Worm (Caenorhabditis elegans) whole organism, L4 larva: ENCODE measurements around the gene srz-9.

Experiments
- F10B5.3 ChIP-seq: sonication (generic microtip); optimal IDR thresholded peaks from 2 replicates; lab custom pipeline; 2016; ENCODE audit warnings: mild to moderate bottlenecking, missing genetic modification characterization, missing compliant biosample characterization
- F44E2.7 ChIP-seq: fragments of 200-800 bp; sonication (Bioruptor generic); IDR thresholded peaks from 2 replicates; pipeline ENCODE4 v2.1.2; 2022; ENCODE audit warnings: missing genetic modification characterization, missing compliant biosample characterization
- ZK337.2 ChIP-seq: fragments of 200-800 bp; sonication (Bioruptor generic); IDR thresholded peaks from 2 replicates; pipeline ENCODE4 v1.3.6; 2022; ENCODE audit warnings: missing genetic modification reagents, missing genetic modification characterization, missing compliant biosample characterization
- ZK546.5 ChIP-seq, 2 experiments: sonication (generic microtip); optimal IDR thresholded peaks; 2 replicates each; lab custom pipeline; 2017; ENCODE audit warnings: missing biosample characterization in 2 of 2, missing genetic modification characterization in 2 of 2
- aha-1 ChIP-seq: fragments of 150-350 bp; peaks from one replicate; lab custom pipeline; 2014; ENCODE audit warnings: missing biosample characterization, missing genetic modification characterization
- attf-4 ChIP-seq: sonication (generic microtip); optimal IDR thresholded peaks from 3 replicates; lab custom pipeline; 2017; ENCODE audit warnings: missing biosample characterization, missing genetic modification characterization
- ceh-20 ChIP-seq: fragments of 200-800 bp; sonication (Bioruptor generic); IDR thresholded peaks from 2 replicates; pipeline ENCODE4 v1.3.6; 2022; ENCODE audit warnings: missing genetic modification reagents, missing genetic modification characterization, missing compliant biosample characterization
- daf-16 ChIP-seq, 3 experiments: sonication (generic microtip); optimal IDR thresholded peaks; 2 replicates each; lab custom pipeline; 2016 to 2017; ENCODE audit warnings: missing genetic modification characterization in 3 of 3, missing genetic modification reagents in 3 of 3, mild to moderate bottlenecking in 2 of 3, missing compliant biosample characterization in 2 of 3, missing biosample characterization in 1 of 3, moderate library complexity in 1 of 3
- dmd-6 ChIP-seq: fragments of 200-800 bp; sonication (Bioruptor generic); IDR thresholded peaks from 2 replicates; pipeline ENCODE4 v1.3.6; 2022; ENCODE audit warnings: missing genetic modification reagents, missing genetic modification characterization, missing compliant biosample characterization
- dpl-1 ChIP-seq: fragments of 150-350 bp; optimal IDR thresholded peaks from 2 replicates; lab custom pipeline; 2014; ENCODE audit warnings: missing biosample characterization, missing genetic modification reagents, missing genetic modification characterization
- duxl-1 ChIP-seq: sonication (generic microtip); optimal IDR thresholded peaks from 2 replicates; lab custom pipeline; 2016; ENCODE audit warnings: mild to moderate bottlenecking, missing genetic modification characterization, moderate library complexity, missing compliant biosample characterization; ENCODE audit not compliant: poor library complexity
- dve-1 ChIP-seq: sonication (generic microtip); optimal IDR thresholded peaks from 2 replicates; lab custom pipeline; 2017; ENCODE audit warnings: antibody characterized with exemption, mild to moderate bottlenecking, missing genetic modification characterization, missing compliant biosample characterization; ENCODE audit not compliant: insufficient read depth
- fkh-10 ChIP-seq: fragments of 150-350 bp; optimal IDR thresholded peaks from 2 replicates; lab custom pipeline; 2014; ENCODE audit warnings: missing biosample characterization, missing genetic modification reagents, missing genetic modification characterization
- hif-1 ChIP-seq, 2 experiments: sonication (generic microtip); optimal IDR thresholded peaks; 2 replicates each; lab custom pipeline; 2016 to 2017; ENCODE audit warnings: missing compliant biosample characterization in 2 of 2, missing genetic modification characterization in 2 of 2, missing genetic modification reagents in 2 of 2, missing genotype in 2 of 2, mild to moderate bottlenecking in 1 of 2
- hlh-11 ChIP-seq: fragments of 200-800 bp; sonication (Bioruptor generic); optimal IDR thresholded peaks from 2 replicates; lab custom pipeline; 2018; ENCODE audit warnings: mild to moderate bottlenecking, missing genetic modification characterization, missing compliant biosample characterization
- hlh-30 ChIP-seq: sonication (generic microtip); optimal IDR thresholded peaks from 2 replicates; lab custom pipeline; 2017; ENCODE audit warnings: antibody characterized with exemption, mild to moderate bottlenecking, missing genetic modification characterization, missing compliant biosample characterization; ENCODE audit not compliant: insufficient read depth
- hmg-1.1 ChIP-seq: fragments of 200-800 bp; sonication (Bioruptor generic); IDR thresholded peaks from 2 replicates; pipeline ENCODE4 v1.3.6; 2022; ENCODE audit warnings: missing genetic modification reagents, missing genetic modification characterization, missing compliant biosample characterization
- lim-7 ChIP-seq: fragments of 200-800 bp; sonication (Bioruptor generic); IDR thresholded peaks from 2 replicates; pipeline ENCODE4 v1.3.6; 2022; ENCODE audit warnings: missing genetic modification characterization, missing compliant biosample characterization
- lin-29 ChIP-seq: fragments of 200-800 bp; sonication (Bioruptor generic); IDR thresholded peaks from 2 replicates; pipeline ENCODE4 v1.3.6; 2022; ENCODE audit warnings: missing genetic modification reagents, missing genetic modification characterization, missing compliant biosample characterization
- lin-39 ChIP-seq: fragments of 150-350 bp; optimal IDR thresholded peaks from 2 replicates; lab custom pipeline; 2014; ENCODE audit warnings: missing biosample characterization, missing genetic modification reagents, missing genetic modification characterization
- lir-3 ChIP-seq: sonication (generic microtip); optimal IDR thresholded peaks from 2 replicates; lab custom pipeline; 2016; ENCODE audit warnings: mild to moderate bottlenecking, missing genetic modification characterization, missing compliant biosample characterization
- lsy-2 ChIP-seq, 2 experiments: fragments of 150-350 bp in 1 of 2; sonication (generic microtip) in 1 of 2; optimal IDR thresholded peaks; 2 replicates each; lab custom pipeline; 2014 to 2017; ENCODE audit warnings: missing biosample characterization in 2 of 2, missing genetic modification characterization in 2 of 2
- mdl-1 ChIP-seq, 2 experiments: fragments of 150-350 bp in 1 of 2; sonication (generic microtip) in 1 of 2; optimal IDR thresholded peaks; 2 replicates each; lab custom pipeline; 2014 to 2017; ENCODE audit warnings: missing biosample characterization in 2 of 2, missing genetic modification characterization in 2 of 2
- mep-1 ChIP-seq: fragments of 150-350 bp; sonication (generic microtip); optimal IDR thresholded peaks from 3 replicates; lab custom pipeline; 2014; ENCODE audit warnings: missing biosample characterization, missing genetic modification characterization
- mes-2 ChIP-seq: sonication (generic microtip); optimal IDR thresholded peaks from 2 replicates; lab custom pipeline; 2016; ENCODE audit warnings: missing genotype, mild to moderate bottlenecking, missing genetic modification characterization, missing compliant biosample characterization; ENCODE audit not compliant: poor library complexity, severe bottlenecking
- mxl-2 ChIP-seq: fragments of 200-800 bp; sonication (Bioruptor generic); conservative IDR thresholded peaks from 2 replicates; pipeline ENCODE4 v1.3.6; 2022; ENCODE audit warnings: missing genetic modification reagents, missing genetic modification characterization, missing compliant biosample characterization
- nhr-28 ChIP-seq: fragments of 150-350 bp; optimal IDR thresholded peaks from 2 replicates; lab custom pipeline; 2014; ENCODE audit warnings: missing biosample characterization, missing genetic modification characterization
- nhr-77 ChIP-seq: fragments of 150-350 bp; optimal IDR thresholded peaks from 2 replicates; lab custom pipeline; 2014; ENCODE audit warnings: missing biosample characterization, missing genetic modification characterization
- pha-4 ChIP-seq, 2 experiments: fragments of 150-350 bp in 1 of 2; fragments of 200-800 bp in 1 of 2; sonication (Bioruptor generic) in 1 of 2; IDR thresholded peaks in 1 of 2; optimal IDR thresholded peaks in 1 of 2; 2 replicates each; pipeline versions ENCODE4 v1.3.6 to Lab custom; 2014 to 2022; ENCODE audit warnings: missing genetic modification characterization in 2 of 2, missing genetic modification reagents in 2 of 2, missing biosample characterization in 1 of 2, missing compliant biosample characterization in 1 of 2
- php-3 ChIP-seq: fragments of 200-800 bp; sonication (Bioruptor generic); IDR thresholded peaks from 2 replicates; pipeline ENCODE4 v1.3.6; 2022; ENCODE audit warnings: missing genetic modification reagents, missing genetic modification characterization, missing compliant biosample characterization
- pqm-1 ChIP-seq: sonication (generic microtip); optimal IDR thresholded peaks from 2 replicates; lab custom pipeline; 2017; ENCODE audit warnings: missing biosample characterization, missing genetic modification characterization
- rbr-2 ChIP-seq: sonication (generic microtip); optimal IDR thresholded peaks from 2 replicates; lab custom pipeline; 2016; ENCODE audit warnings: missing genotype, missing genetic modification characterization, missing compliant biosample characterization
- sdz-12 ChIP-seq: fragments of 200-800 bp; sonication (Bioruptor generic); optimal IDR thresholded peaks from 2 replicates; lab custom pipeline; 2018; ENCODE audit warnings: mild to moderate bottlenecking, missing genetic modification characterization, missing compliant biosample characterization
- snpc-4 ChIP-seq: fragments of 150-350 bp; optimal IDR thresholded peaks from 2 replicates; lab custom pipeline; 2014; ENCODE audit warnings: missing biosample characterization, missing genetic modification characterization
- spr-3 ChIP-seq: fragments of 200-800 bp; sonication (Bioruptor generic); optimal IDR thresholded peaks from 2 replicates; lab custom pipeline; 2018; ENCODE audit warnings: mild to moderate bottlenecking, missing genetic modification characterization, missing compliant biosample characterization
- tra-1 ChIP-seq: fragments of 200-800 bp; sonication (Bioruptor generic); IDR thresholded peaks from 2 replicates; pipeline ENCODE4 v1.3.6; 2022; ENCODE audit warnings: missing genetic modification reagents, missing genetic modification characterization, missing compliant biosample characterization
- unc-62 ChIP-seq, 3 experiments: fragments of 150-350 bp in 1 of 3; sonication (generic microtip); optimal IDR thresholded peaks in 2 of 3; peaks in 1 of 3; 1 replicate in 1 of 3; 2 replicates in 2 of 3; lab custom pipeline; 2014 to 2017; ENCODE audit warnings: missing biosample characterization in 3 of 3, missing genetic modification characterization in 3 of 3, missing genetic modification reagents in 3 of 3, missing genotype in 1 of 3
- zfp-3 ChIP-seq: fragments of 200-800 bp; sonication (Bioruptor generic); conservative IDR thresholded peaks from 2 replicates; pipeline ENCODE4 v1.3.6; 2022; ENCODE audit warnings: missing genetic modification reagents, missing genetic modification characterization, missing compliant biosample characterization
- zip-2 ChIP-seq: fragments of 150-350 bp; optimal IDR thresholded peaks from 2 replicates; lab custom pipeline; 2014; ENCODE audit warnings: missing biosample characterization, missing genetic modification characterization

srz-9 gene

DNA sequence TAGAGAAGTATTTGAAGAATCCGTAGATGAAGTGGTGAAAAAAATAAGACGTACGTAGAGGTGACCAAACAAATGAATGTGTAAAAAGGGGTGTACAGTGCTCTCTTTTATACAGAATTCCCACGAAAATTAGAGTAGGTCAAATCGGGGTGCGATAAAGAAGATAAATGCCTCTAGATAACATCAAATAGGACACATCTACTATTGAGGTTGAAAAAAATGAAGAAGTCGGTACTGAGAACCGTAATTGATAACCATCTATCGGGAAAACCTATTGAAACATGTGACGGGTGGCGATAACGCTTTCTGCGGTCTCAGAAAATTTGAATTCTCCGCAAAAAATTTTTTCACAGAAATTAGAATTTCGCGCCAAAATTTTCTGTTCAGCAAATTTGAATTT is 25.1 kb upstream of the srz-9 start, which contains the start of gene fbxa-61:
Gene fbxa-61, plus strand, starts transcription at position 345 of the 400 bp plus-strand sequence.
- no peak for TF ChIP-seq lim-7 (GFP tag; lab: Robert Waterston, UW)
- no peak for TF ChIP-seq mxl-2
- TF ChIP-seq pqm-1 (tag; lab: Kevin White, UChicago) = no peak
- no peak for TF ChIP-seq zfp-3 (GFP tag; lab: Robert Waterston, UW)
- no peak for TF ChIP-seq F44E2.7 (GFP tag; lab: Robert Waterston, UW)
- no peak for TF ChIP-seq dve-1
- no peak for TF ChIP-seq pha-4 (GFP tag; IDR thresholded peaks at IDR 0.05; lab: Robert Waterston, UW)
- TF ChIP-seq pha-4 (tag; optimal IDR thresholded peaks at IDR 0.05; lab: Kevin White, UChicago) = no peak
- no peak for TF ChIP-seq ZK337.2 (GFP tag; lab: Robert Waterston, UW)

DNA sequence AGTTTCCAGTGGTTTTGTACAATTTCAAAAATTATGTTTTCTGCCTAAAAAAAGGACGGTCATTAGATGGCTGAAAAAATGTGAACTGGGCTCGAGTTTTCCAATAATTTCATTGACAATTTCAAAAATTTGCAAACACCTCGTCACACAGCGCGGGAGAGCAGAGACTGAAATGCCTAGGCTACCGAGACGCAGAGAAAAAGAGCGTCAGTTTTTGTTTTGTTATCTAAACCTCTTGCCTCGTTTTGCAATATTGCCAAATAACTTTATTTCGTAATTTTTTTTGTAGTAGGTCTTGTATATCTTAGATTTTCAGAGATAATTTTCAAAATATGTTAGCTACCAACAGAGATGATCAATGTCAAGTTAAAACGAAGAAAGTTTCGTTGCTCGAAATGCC is 20.6 kb upstream of the srz-9 start, which contains the start of gene fbxa-63:
Gene fbxa-63, plus strand, starts transcription at position 310 of the 400 bp plus-strand sequence.
- TF ChIP-seq lsy-2 (tag; optimal IDR thresholded peaks at IDR 0.05; lab: Kevin White, UChicago) (peak in 1 of 2 experiments; percentile 54), zip-2 (tag; lab: Kevin White, UChicago) (peak; percentile 94), lin-29 (no peak), nhr-28 (tag; lab: Kevin White, UChicago) (peak; percentile 43), mes-2 (tag; lab: Kevin White, UChicago) (peak; percentile 35), unc-62 (GFP tag; optimal IDR thresholded peaks at IDR 0.05 in 1 of 2; lab: Kevin White, UChicago) (peak in 1 of 2 experiments; percentile 18), unc-62 (tag; optimal IDR thresholded peaks at IDR 0.05; lab: Kevin White, UChicago) (no peak), daf-16 (GFP tag; optimal IDR thresholded peaks at IDR 0.05; lab: Kevin White, UChicago) (no peak), daf-16 (tag; optimal IDR thresholded peaks at IDR 0.05; lab: Kevin White, UChicago) (peak; percentile 39), hlh-11 (peak; percentile 31), aha-1 (peak; percentile 43), hlh-30 (tag; lab: Kevin White, UChicago) (peak; percentile 24), F10B5.3 (tag; lab: Kevin White, UChicago) (no peak), ZK546.5 (tag; optimal IDR thresholded peaks at IDR 0.05; lab: Kevin White, UChicago) (no peak), spr-3 (no peak), dve-1 (peak; percentile 14), sdz-12 (GFP tag; lab: Kevin White, UChicago) (no peak), fkh-10 (GFP tag; lab: Kevin White, UChicago) (peak; percentile 11), attf-4 (tag; lab: Kevin White, UChicago) (no peak), dpl-1 (GFP tag; lab: Kevin White, UChicago) (peak; percentile 15)
- TF ChIP-seq, all 104 proteins: peak for 12

DNA sequence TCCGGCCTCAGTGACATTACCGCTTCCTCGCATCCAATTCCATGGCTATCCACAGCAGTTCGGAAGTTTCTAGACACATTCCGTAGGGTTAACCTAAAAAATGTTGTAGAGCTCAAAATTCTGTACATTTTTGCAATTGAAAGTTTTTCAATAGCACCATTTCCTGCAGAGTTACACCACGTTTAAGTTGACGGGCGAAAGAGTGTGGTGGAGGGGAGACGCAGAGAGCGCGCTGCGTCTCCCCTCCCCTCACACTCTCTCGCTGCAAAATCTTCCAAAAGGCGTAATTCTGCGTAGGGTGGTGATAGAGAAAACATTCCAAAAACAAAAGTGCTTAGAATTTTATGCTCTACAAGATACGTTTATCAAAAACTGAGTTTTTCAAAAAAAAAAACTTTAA is 15.5 kb upstream of the srz-9 start:
- TF ChIP-seq aha-1 = no peak

DNA sequence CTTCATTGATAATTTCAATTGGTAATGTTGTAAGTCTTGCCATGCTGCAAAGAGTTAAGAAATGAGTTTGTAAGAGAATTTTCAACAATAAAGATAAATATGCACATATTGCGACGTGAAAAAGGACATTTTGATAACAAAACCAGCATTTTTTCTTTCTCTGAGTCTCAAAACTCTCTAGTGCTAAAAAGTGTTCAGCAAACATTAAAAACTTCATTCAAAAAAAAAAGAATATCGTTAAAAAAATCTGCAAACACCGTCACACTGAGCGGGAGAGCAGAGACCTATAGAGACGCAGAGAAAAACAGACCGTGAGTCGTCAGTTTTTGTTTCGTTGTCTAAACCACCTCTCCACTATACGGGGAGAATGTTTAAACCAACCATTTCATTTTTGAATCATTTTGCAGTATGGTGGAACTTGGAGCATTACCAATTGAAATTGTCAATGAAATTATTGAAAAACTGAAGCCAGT is 14.6 kb upstream of the srz-9 start, which contains the start of the genes fbxa-76 and fbxa-77:
Gene fbxa-76, minus strand, starts transcription at position 51 of the 473 bp plus-strand sequence.
Gene fbxa-77, plus strand, starts transcription at position 365 of the 473 bp plus-strand sequence.
- TF ChIP-seq hif-1 (tag; optimal IDR thresholded peaks at IDR 0.05; lab: Kevin White, UChicago) (peak in 1 of 2 experiments; percentile 25), php-3 (GFP tag; lab: Robert Waterston, UW) (peak; percentile 52; the same call in 1 of the 2 replicates), hlh-30 (tag; lab: Kevin White, UChicago) (peak; percentile 23), nhr-28 (tag; lab: Kevin White, UChicago) (peak; percentile 27), hmg-1.1 (0 out of 2 replicates have a peak, but pooled peaks have one; percentile 26), mdl-1 (tag; optimal IDR thresholded peaks at IDR 0.05; lab: Kevin White, UChicago) (peak in 1 of 2 experiments; percentile 3), ceh-20 (GFP tag; lab: Robert Waterston, UW) (no peak), lir-3 (no peak), dpl-1 (GFP tag; lab: Kevin White, UChicago) (peak; percentile 46), mep-1 (tag; lab: Kevin White, UChicago) (peak; percentile 33), lin-29 (no peak), dmd-6 (GFP tag; lab: Robert Waterston, UW) (peak; percentile 65), dve-1 (peak; percentile 90), mes-2 (tag; lab: Kevin White, UChicago) (peak; percentile 70), lin-39 (tag; lab: Kevin White, UChicago) (no peak), pha-4 (GFP tag; IDR thresholded peaks at IDR 0.05; lab: Robert Waterston, UW) (no peak), pha-4 (tag; optimal IDR thresholded peaks at IDR 0.05; lab: Kevin White, UChicago) (peak; percentile 70), rbr-2 (tag; lab: Kevin White, UChicago) (no peak), daf-16 (GFP tag; optimal IDR thresholded peaks at IDR 0.05; lab: Kevin White, UChicago) (no peak), daf-16 (tag; optimal IDR thresholded peaks at IDR 0.05; lab: Kevin White, UChicago) (peak; percentile 53), nhr-77 (tag; lab: Kevin White, UChicago) (peak; percentile 6), hlh-11 (peak; percentile 61), tra-1 (0 out of 2 replicates have a peak, but pooled peaks have one; percentile 13), duxl-1 (peak; percentile 62), pqm-1 (tag; lab: Kevin White, UChicago) (peak; percentile 40), lsy-2 (tag; optimal IDR thresholded peaks at IDR 0.05; lab: Kevin White, UChicago) (peak in 1 of 2 experiments; percentile 60), snpc-4 (tag; lab: Kevin White, UChicago) (no peak)
